Worm (Caenorhabditis elegans): Measurements from ENCODE around the gene F34D10.3.

DNA sequence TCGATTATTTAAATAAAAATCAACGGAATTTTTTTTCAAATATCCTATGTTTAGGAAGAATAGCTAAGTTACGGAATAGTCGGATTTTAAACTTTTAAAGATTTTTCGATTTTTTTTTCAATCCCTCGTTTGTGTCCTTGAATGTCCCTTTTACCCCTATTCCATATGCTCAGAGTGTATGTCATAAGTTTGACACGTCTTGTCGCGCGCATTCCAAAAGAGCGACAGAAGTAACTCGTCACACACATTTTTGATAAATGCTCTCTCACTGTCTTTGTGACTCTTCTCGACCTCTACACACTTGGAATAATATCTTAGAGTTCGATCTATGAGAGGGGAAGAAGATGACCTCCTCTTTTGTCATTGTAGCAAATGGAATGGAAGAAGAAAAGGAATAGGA, 49.9 kb downstream of the F34D10.3 start:
- no peak for TF ChIP-seq xbp-1 (tag; optimal IDR thresholded peaks at IDR 0.05)
- no peak for TF ChIP-seq lin-39 (tag; optimal IDR thresholded peaks at IDR 0.05)
- TF ChIP-seq ceh-82 (tag; optimal IDR thresholded peaks at IDR 0.05): no peak
- TF ChIP-seq Y116A8C.19 (tag; optimal IDR thresholded peaks at IDR 0.05; ENCODE audit: borderline replicate concordance): no peak
- TF ChIP-seq unc-130 (tag; optimal IDR thresholded peaks at IDR 0.05): no peak
- no peak for TF ChIP-seq ama-1 (optimal IDR thresholded peaks at IDR 0.05)
- TF ChIP-seq alr-1 (tag; optimal IDR thresholded peaks at IDR 0.05; ENCODE audit: borderline replicate concordance): no peak
- no peak for TF ChIP-seq vab-15 (tag; optimal IDR thresholded peaks at IDR 0.05)
- TF ChIP-seq mep-1 (tag; optimal IDR thresholded peaks at IDR 0.05): no peak

All from whole organism, L1 larva.